Fruit fly (Drosophila melanogaster) whole organism, adult: ENCODE measurements around the gene CG7079.

ENCODE experiments used
- CG14711 ChIP-seq: fragments of 200-800 bp; sonication (Bioruptor generic); optimal IDR thresholded peaks from 2 replicates; lab custom pipeline; 2018; ENCODE audit warnings: missing biosample characterization, mild to moderate bottlenecking, missing genetic modification characterization, moderate library complexity
- CG1620 ChIP-seq: fragments of 200-800 bp; sonication (Bioruptor generic); optimal IDR thresholded peaks from 2 replicates; lab custom pipeline; 2016; ENCODE audit warnings: missing biosample characterization, missing genetic modification characterization
- CG33017 ChIP-seq: fragments of 200-800 bp; sonication (Bioruptor generic); optimal IDR thresholded peaks from 2 replicates; lab custom pipeline; 2018; ENCODE audit warnings: missing biosample characterization, mild to moderate bottlenecking, missing genetic modification characterization, moderate library complexity
- CG5204 ChIP-seq: fragments of 200-800 bp; sonication (Bioruptor generic); optimal IDR thresholded peaks from 2 replicates; lab custom pipeline; 2016; ENCODE audit warnings: missing biosample characterization, missing genetic modification characterization
- CG7101 ChIP-seq: fragments of 200-800 bp; sonication (Bioruptor generic); optimal IDR thresholded peaks from 2 replicates; lab custom pipeline; 2018; ENCODE audit warnings: missing biosample characterization, mild to moderate bottlenecking, missing genetic modification characterization, moderate library complexity
- Clk ChIP-seq: fragments of 200-800 bp; sonication (Bioruptor generic); optimal IDR thresholded peaks from 2 replicates; lab custom pipeline; 2017; ENCODE audit warnings: missing biosample characterization, missing genetic modification characterization
- Crg-1 ChIP-seq: fragments of 200-800 bp; sonication (Bioruptor generic); optimal IDR thresholded peaks from 2 replicates; lab custom pipeline; 2016; ENCODE audit warnings: missing biosample characterization, missing genetic modification characterization
- Hr96 ChIP-seq: fragments of 200-800 bp; sonication (Bioruptor generic); optimal IDR thresholded peaks from 2 replicates; lab custom pipeline; 2016; ENCODE audit warnings: missing biosample characterization, missing genetic modification characterization
- Mnt ChIP-seq: fragments of 200-800 bp; sonication (Bioruptor generic); optimal IDR thresholded peaks from 2 replicates; lab custom pipeline; 2016; ENCODE audit warnings: missing biosample characterization, mild to moderate bottlenecking, missing genetic modification characterization
- bab1 ChIP-seq: fragments of 200-800 bp; sonication (Bioruptor generic); optimal IDR thresholded peaks from 3 replicates; lab custom pipeline; 2019; ENCODE audit warnings: missing biosample characterization, mild to moderate bottlenecking, missing genetic modification characterization, moderate library complexity
- cic ChIP-seq: fragments of 200-800 bp; sonication (Bioruptor generic); optimal IDR thresholded peaks from 2 replicates; lab custom pipeline; 2017; ENCODE audit warnings: missing biosample characterization, mild to moderate bottlenecking, missing genetic modification characterization, moderate library complexity
- toe ChIP-seq: fragments of 200-800 bp; sonication (Bioruptor generic); optimal IDR thresholded peaks from 2 replicates; lab custom pipeline; 2016; ENCODE audit warnings: missing biosample characterization, missing genetic modification characterization

- no peak for TF ChIP-seq Mnt (GFP tag; lab: Kevin White, UChicago)
- no peak for TF ChIP-seq Clk (GFP tag; lab: Kevin White, UChicago)
- no peak for TF ChIP-seq CG33017 (tag; lab: Kevin White, UChicago)
- no peak for TF ChIP-seq toe (GFP tag; lab: Kevin White, UChicago)
- TF ChIP-seq Hr96 (GFP tag; lab: Kevin White, UChicago): no peak
- no peak for TF ChIP-seq Crg-1
- no peak for TF ChIP-seq bab1 (GFP tag; lab: Kevin White, UChicago)
- TF ChIP-seq CG14711 (tag; lab: Kevin White, UChicago): no peak
- TF ChIP-seq CG1620 (GFP tag; lab: Kevin White, UChicago): no peak
- no peak for TF ChIP-seq CG7101 (tag; lab: Kevin White, UChicago)
- no peak for TF ChIP-seq CG5204 (GFP tag; lab: Kevin White, UChicago)
- TF ChIP-seq cic: no peak
Observed at dm6 chr3R:21078211-21078610, 29.6 kb upstream of the CG7079 start.
